Fruit fly (Drosophila melanogaster) whole organism, embryonic: ENCODE data around the gene Tsf2.

Source experiments
- CG10543 ChIP-seq: fragments of 200-800 bp; sonication (Bioruptor generic); optimal IDR thresholded peaks from 3 replicates; lab custom pipeline; 2017; ENCODE audit warnings: missing biosample characterization, mild to moderate bottlenecking, missing genetic modification characterization, moderate library complexity
- CG10979 ChIP-seq: fragments of 200-800 bp; sonication (Bioruptor generic); optimal IDR thresholded peaks from 2 replicates; lab custom pipeline; 2018; ENCODE audit warnings: missing biosample characterization, mild to moderate bottlenecking, missing genetic modification characterization, moderate library complexity
- CG11398 ChIP-seq: fragments of 200-800 bp; sonication (Bioruptor generic); optimal IDR thresholded peaks from 2 replicates; lab custom pipeline; 2016; ENCODE audit warnings: missing biosample characterization, missing genetic modification characterization
- CG11560 ChIP-seq: fragments of 200-800 bp; sonication (Bioruptor generic); IDR thresholded peaks from 3 replicates; pipeline ENCODE4 v1.3.6; 2022; ENCODE audit warnings: missing biosample characterization, missing genetic modification characterization
- CG15514 ChIP-seq: fragments of 200-800 bp; sonication (Bioruptor generic); optimal IDR thresholded peaks from 3 replicates; lab custom pipeline; 2017; ENCODE audit warnings: missing biosample characterization, missing genetic modification characterization, mild to moderate bottlenecking, moderate library complexity, missing genetic modification reagents
- CG17568 ChIP-seq: fragments of 200-800 bp; sonication (Bioruptor generic); optimal IDR thresholded peaks from 2 replicates; lab custom pipeline; 2018; ENCODE audit warnings: missing biosample characterization, mild to moderate bottlenecking, missing genetic modification characterization, moderate library complexity
- CG17829 ChIP-seq: fragments of 200-800 bp; optimal IDR thresholded peaks from 2 replicates; lab custom pipeline; 2019; ENCODE audit warnings: missing biosample characterization, mild to moderate bottlenecking, missing genetic modification characterization, moderate library complexity
- CG18764 ChIP-seq: fragments of 200-800 bp; sonication (Bioruptor generic); optimal IDR thresholded peaks from 3 replicates; lab custom pipeline; 2016; ENCODE audit warnings: missing biosample characterization, missing genetic modification characterization
- CG34376 ChIP-seq: fragments of 200-800 bp; sonication (Bioruptor generic); optimal IDR thresholded peaks from 2 replicates; lab custom pipeline; 2018; ENCODE audit warnings: missing biosample characterization, mild to moderate bottlenecking, missing genetic modification characterization
- CG4282 ChIP-seq: fragments of 200-800 bp; sonication (Bioruptor generic); optimal IDR thresholded peaks from 2 replicates; lab custom pipeline; 2016; ENCODE audit warnings: missing biosample characterization, missing genetic modification characterization
- CG6813 ChIP-seq: fragments of 200-800 bp; sonication (Bioruptor generic); optimal IDR thresholded peaks from 2 replicates; lab custom pipeline; 2017; ENCODE audit warnings: missing biosample characterization, missing genetic modification characterization, mild to moderate bottlenecking, moderate library complexity, missing genetic modification reagents
- CG7271 ChIP-seq: fragments of 200-800 bp; sonication (Bioruptor generic); optimal IDR thresholded peaks from 2 replicates; lab custom pipeline; 2018; ENCODE audit warnings: missing biosample characterization, mild to moderate bottlenecking, missing genetic modification characterization, moderate library complexity
- CG7745 ChIP-seq: fragments of 200-800 bp; sonication (Bioruptor generic); optimal IDR thresholded peaks from 2 replicates; lab custom pipeline; 2018; ENCODE audit warnings: missing biosample characterization, mild to moderate bottlenecking, missing genetic modification characterization, moderate library complexity
- CG7928 ChIP-seq: fragments of 200-800 bp; sonication (Bioruptor generic); optimal IDR thresholded peaks from 2 replicates; lab custom pipeline; 2017; ENCODE audit warnings: missing biosample characterization, mild to moderate bottlenecking, missing genetic modification characterization
- CG8924 ChIP-seq: fragments of 200-800 bp; optimal IDR thresholded peaks from 3 replicates; lab custom pipeline; 2019; ENCODE audit warnings: missing biosample characterization, mild to moderate bottlenecking, missing genetic modification characterization, moderate library complexity
- D ChIP-seq, 2 experiments: fragments of 200-800 bp in 1 of 2; fragments of >200 bp in 1 of 2; sonication (Bioruptor generic) in 1 of 2; optimal IDR thresholded peaks; 2 replicates in 1 of 2; 3 replicates in 1 of 2; lab custom pipeline; 2017; ENCODE audit warnings: mild to moderate bottlenecking in 1 of 2, missing biosample characterization in 1 of 2, missing genetic modification characterization in 1 of 2, missing genetic modification reagents in 1 of 2
- Dad ChIP-seq: fragments of 200-800 bp; sonication (Bioruptor generic); optimal IDR thresholded peaks from 3 replicates; lab custom pipeline; 2016; ENCODE audit warnings: missing biosample characterization, missing genetic modification characterization
- HHEX ChIP-seq: fragments of 200-800 bp; sonication (Bioruptor generic); optimal IDR thresholded peaks from 3 replicates; lab custom pipeline; 2017; ENCODE audit warnings: missing biosample characterization, mild to moderate bottlenecking, missing genetic modification characterization, missing genetic modification reagents
- HLH54F ChIP-seq: fragments of 200-800 bp; sonication (Bioruptor generic); optimal IDR thresholded peaks from 3 replicates; lab custom pipeline; 2016; ENCODE audit warnings: missing biosample characterization, missing genetic modification characterization
- Lhr ChIP-seq: fragments of 200-800 bp; sonication (Bioruptor generic); optimal IDR thresholded peaks from 3 replicates; lab custom pipeline; 2017; ENCODE audit warnings: mild to moderate bottlenecking, missing biosample characterization, missing genetic modification reagents, missing genetic modification characterization
- Med ChIP-seq: fragments of 200-800 bp; sonication (Bioruptor generic); peaks from one replicate; lab custom pipeline; 2016; ENCODE audit warnings: missing biosample characterization, missing genetic modification characterization, mild to moderate bottlenecking, inconsistent platforms, moderate library complexity
- Ravus ChIP-seq: fragments of 200-800 bp; sonication (Bioruptor generic); IDR thresholded peaks from 2 replicates; pipeline ENCODE4 v1.3.6; 2022; ENCODE audit warnings: missing biosample characterization, missing genetic modification characterization
- Scr ChIP-seq: fragments of 200-800 bp; sonication (Bioruptor generic); IDR thresholded peaks from 2 replicates; pipeline ENCODE4 v1.3.6; 2022; ENCODE audit warnings: missing biosample characterization, missing genetic modification characterization; ENCODE audit not compliant: partially characterized antibody
- Six4 ChIP-seq: fragments of 200-800 bp; sonication (Bioruptor generic); optimal IDR thresholded peaks from 2 replicates; lab custom pipeline; 2016; ENCODE audit warnings: missing biosample characterization, missing genetic modification characterization
- Sry-β ChIP-seq: fragments of 200-800 bp; sonication (Bioruptor generic); optimal IDR thresholded peaks from 2 replicates; lab custom pipeline; 2018; ENCODE audit warnings: missing biosample characterization, mild to moderate bottlenecking, missing genetic modification characterization, moderate library complexity
- Sry-δ ChIP-seq: fragments of 200-800 bp; sonication (Bioruptor generic); optimal IDR thresholded peaks from 2 replicates; lab custom pipeline; 2016; ENCODE audit warnings: missing biosample characterization, missing genetic modification characterization
- Ssrp ChIP-seq: fragments of 200-800 bp; sonication (Bioruptor generic); optimal IDR thresholded peaks from 2 replicates; lab custom pipeline; 2018; ENCODE audit warnings: missing biosample characterization, mild to moderate bottlenecking, missing genetic modification characterization, moderate library complexity
- bowl ChIP-seq: fragments of 200-800 bp; sonication (Bioruptor generic); IDR thresholded peaks from 2 replicates; pipeline ENCODE4 v1.3.6; 2022; ENCODE audit warnings: missing biosample characterization, missing genetic modification characterization
- bsh ChIP-seq, 2 experiments: fragments of 200-800 bp; sonication (Bioruptor generic); optimal IDR thresholded peaks; 2 replicates each; lab custom pipeline; 2017 to 2018; ENCODE audit warnings: mild to moderate bottlenecking in 2 of 2, missing biosample characterization in 2 of 2, missing genetic modification characterization in 2 of 2, moderate library complexity in 1 of 2
- cad ChIP-seq: fragments of >200 bp; optimal IDR thresholded peaks from 2 replicates; lab custom pipeline; 2017; ENCODE audit warnings: missing biosample characterization, missing genetic modification characterization
- dmrt99B ChIP-seq: fragments of 200-800 bp; sonication (Bioruptor generic); optimal IDR thresholded peaks from 2 replicates; lab custom pipeline; 2018; ENCODE audit warnings: missing biosample characterization, mild to moderate bottlenecking, missing genetic modification characterization, moderate library complexity
- ewg ChIP-seq: fragments of 200-800 bp; sonication (Bioruptor generic); optimal IDR thresholded peaks from 3 replicates; lab custom pipeline; 2017; ENCODE audit warnings: mild to moderate bottlenecking, missing biosample characterization, missing genetic modification reagents, missing genetic modification characterization
- gsb-n ChIP-seq: fragments of 200-800 bp; sonication (Bioruptor generic); optimal IDR thresholded peaks from 3 replicates; lab custom pipeline; 2018; ENCODE audit warnings: missing biosample characterization, mild to moderate bottlenecking, missing genetic modification characterization
- her ChIP-seq: fragments of 200-800 bp; sonication (Bioruptor generic); optimal IDR thresholded peaks from 2 replicates; lab custom pipeline; 2016; ENCODE audit warnings: missing biosample characterization, missing genetic modification characterization
- kah ChIP-seq: fragments of 200-800 bp; sonication (Bioruptor generic); optimal IDR thresholded peaks from 2 replicates; lab custom pipeline; 2018; ENCODE audit warnings: missing biosample characterization, mild to moderate bottlenecking, missing genetic modification characterization
- lola ChIP-seq, 3 experiments: fragments of >200 bp in 2 of 3; fragments of 200-800 bp in 1 of 3; sonication (Bioruptor generic) in 1 of 3; optimal IDR thresholded peaks; 2 replicates each; lab custom pipeline; 2017 to 2019; ENCODE audit warnings: missing biosample characterization in 3 of 3, missing genetic modification characterization in 3 of 3, mild to moderate bottlenecking in 1 of 3, moderate library complexity in 1 of 3
- maf-S ChIP-seq: fragments of 200-800 bp; sonication (Bioruptor generic); optimal IDR thresholded peaks from 2 replicates; lab custom pipeline; 2016; ENCODE audit warnings: missing biosample characterization, missing genetic modification characterization
- nerfin-2 ChIP-seq: fragments of 200-800 bp; sonication (Bioruptor generic); IDR thresholded peaks from 2 replicates; pipeline ENCODE4 v1.3.6; 2022; ENCODE audit warnings: missing biosample characterization, missing genetic modification characterization; ENCODE audit not compliant: partially characterized antibody
- nmo ChIP-seq: fragments of 200-800 bp; sonication (Bioruptor generic); optimal IDR thresholded peaks from 2 replicates; lab custom pipeline; 2018; ENCODE audit warnings: missing biosample characterization, mild to moderate bottlenecking, missing genetic modification characterization, moderate library complexity
- p53 ChIP-seq: fragments of 200-800 bp; sonication (Bioruptor generic); optimal IDR thresholded peaks from 2 replicates; lab custom pipeline; 2016; ENCODE audit warnings: missing biosample characterization, missing genetic modification characterization
- phol ChIP-seq: fragments of 200-800 bp; sonication (Bioruptor generic); optimal IDR thresholded peaks from 3 replicates; lab custom pipeline; 2018; ENCODE audit warnings: missing biosample characterization, mild to moderate bottlenecking, missing genetic modification characterization, moderate library complexity
- rib ChIP-seq: fragments of 200-800 bp; sonication (Bioruptor generic); IDR thresholded peaks from 2 replicates; pipeline ENCODE4 v1.3.6; 2022; ENCODE audit warnings: missing biosample characterization, missing genetic modification characterization
- row ChIP-seq: fragments of 200-800 bp; sonication (Bioruptor generic); IDR thresholded peaks from 3 replicates; pipeline ENCODE4 v1.3.6; 2022; ENCODE audit warnings: missing biosample characterization, missing genetic modification characterization
- salm ChIP-seq: fragments of 200-800 bp; sonication (Bioruptor generic); optimal IDR thresholded peaks from 2 replicates; lab custom pipeline; 2018; ENCODE audit warnings: missing biosample characterization, mild to moderate bottlenecking, missing genetic modification characterization
- sens ChIP-seq: fragments of 200-800 bp; sonication (Bioruptor generic); peaks from one replicate; lab custom pipeline; 2016; ENCODE audit warnings: missing biosample characterization, missing genetic modification characterization
- sob ChIP-seq: fragments of 200-800 bp; sonication (Bioruptor generic); IDR thresholded peaks from 2 replicates; pipeline ENCODE4 v1.3.6; 2022; ENCODE audit warnings: missing biosample characterization, missing genetic modification characterization
- tup ChIP-seq: fragments of 200-800 bp; sonication (Bioruptor generic); optimal IDR thresholded peaks from 2 replicates; lab custom pipeline; 2016; ENCODE audit warnings: missing biosample characterization, mild to moderate bottlenecking, missing genetic modification characterization, moderate library complexity
- yki ChIP-seq: fragments of >200 bp; optimal IDR thresholded peaks from 3 replicates; lab custom pipeline; 2018

Tsf2 gene

dm6 chr3L:12565422-12565821, 31.9 kb upstream of the Tsf2 start (continued):
- TF ChIP-seq bsh (GFP tag; optimal IDR thresholded peaks at IDR 0.05; lab: Kevin White, UChicago): peak in 1 of 2 experiments; percentile 16
- no peak for TF ChIP-seq Dad
- TF ChIP-seq nmo (GFP tag; lab: Kevin White, UChicago): peak; percentile 41
- no peak for TF ChIP-seq CG17568 (GFP tag; lab: Kevin White, UChicago)
- TF ChIP-seq tup (GFP tag; lab: Kevin White, UChicago): no peak
- TF ChIP-seq Sry-β (GFP tag; lab: Kevin White, UChicago): no peak
- no peak for TF ChIP-seq CG4282
- no peak for TF ChIP-seq CG8924 (tag; lab: Kevin White, UChicago)
- no peak for TF ChIP-seq D (optimal IDR thresholded peaks at IDR 0.05; lab: Kevin White, UChicago)
- TF ChIP-seq D (GFP tag; optimal IDR thresholded peaks at IDR 0.05; lab: Kevin White, UChicago): peak; percentile 15
- TF ChIP-seq CG6813: no peak
- TF ChIP-seq p53: no peak
- TF ChIP-seq CG34376 (GFP tag; lab: Kevin White, UChicago): no peak
- TF ChIP-seq maf-S (GFP tag; lab: Kevin White, UChicago): no peak
- no peak for TF ChIP-seq Sry-δ (GFP tag; lab: Kevin White, UChicago)
- TF ChIP-seq Ravus (GFP tag; lab: Robert Waterston, UW): no peak
- no peak for TF ChIP-seq HLH54F (GFP tag; lab: Kevin White, UChicago)
- TF ChIP-seq CG7928 (GFP tag; lab: Kevin White, UChicago): no peak
- no peak for TF ChIP-seq gsb-n (tag; lab: Kevin White, UChicago)
- TF ChIP-seq CG11398 (GFP tag; lab: Kevin White, UChicago): no peak
- TF ChIP-seq CG11560 (tag; lab: Robert Waterston, UW): no peak
- no peak for TF ChIP-seq her (GFP tag; lab: Kevin White, UChicago)
- TF ChIP-seq CG17829 (tag; lab: Kevin White, UChicago): peak; percentile 34
- TF ChIP-seq phol (tag; lab: Kevin White, UChicago): peak; percentile 32
- 0 out of 3 replicates have a peak, but pooled peaks have one; percentile 6 for TF ChIP-seq row
- TF ChIP-seq CG7745 (tag; lab: Kevin White, UChicago): no peak
- TF ChIP-seq kah (GFP tag; lab: Kevin White, UChicago): no peak
- TF ChIP-seq lola (GFP tag; optimal IDR thresholded peaks at IDR 0.05; lab: Kevin White, UChicago): peak in 1 of 3 experiments; percentile 35
- TF ChIP-seq CG18764: no peak
- TF ChIP-seq salm (tag; lab: Kevin White, UChicago): no peak
- TF ChIP-seq ewg (GFP tag; lab: Kevin White, UChicago): peak; percentile 7
- TF ChIP-seq CG7271 (tag; lab: Kevin White, UChicago): no peak
- no peak for TF ChIP-seq Scr (GFP tag; lab: Robert Waterston, UW)
- peak; percentile 32 for TF ChIP-seq dmrt99B (tag; lab: Kevin White, UChicago)
- no peak for TF ChIP-seq Lhr (GFP tag; lab: Kevin White, UChicago)
- TF ChIP-seq Med (GFP tag; lab: Kevin White, UChicago): peak; percentile 4
- TF ChIP-seq rib (GFP tag; lab: Robert Waterston, UW): no peak
- peak; percentile 88 for TF ChIP-seq sens (GFP tag; lab: Kevin White, UChicago)
- no peak for TF ChIP-seq CG10543 (GFP tag; lab: Kevin White, UChicago)
- no peak for TF ChIP-seq CG15514
- TF ChIP-seq bowl (GFP tag; lab: Robert Waterston, UW): no peak
- TF ChIP-seq yki (lab: Kevin White, UChicago): no peak
- TF ChIP-seq Six4 (GFP tag; lab: Kevin White, UChicago): no peak
- TF ChIP-seq CG10979 (tag; lab: Kevin White, UChicago): peak; percentile 43
- no peak for TF ChIP-seq cad (GFP tag; lab: Kevin White, UChicago)
- TF ChIP-seq nerfin-2 (GFP tag; lab: Robert Waterston, UW): no peak
- no peak for TF ChIP-seq Ssrp (tag; lab: Kevin White, UChicago)
- no peak for TF ChIP-seq sob (GFP tag; lab: Robert Waterston, UW)
- TF ChIP-seq HHEX (GFP tag; lab: Kevin White, UChicago): no peak
